Fruit fly (Drosophila melanogaster) whole organism, embryonic: Measurements from ENCODE around the gene Lon.

Experiments used
- Abd-B ChIP-seq: fragments of 200-800 bp; sonication (Bioruptor generic); optimal IDR thresholded peaks from 2 replicates; lab custom pipeline; 2018; ENCODE audit warnings: missing biosample characterization, mild to moderate bottlenecking, missing genetic modification characterization, moderate library complexity
- Atf3 ChIP-seq: fragments of 200-800 bp; sonication (Bioruptor generic); optimal IDR thresholded peaks from 3 replicates; lab custom pipeline; 2016; ENCODE audit warnings: missing biosample characterization, missing genetic modification characterization
- Atf6 ChIP-seq: fragments of 200-800 bp; sonication (Bioruptor generic); IDR thresholded peaks from 2 replicates; pipeline ENCODE4 v1.3.6; 2022; ENCODE audit warnings: missing biosample characterization, missing genetic modification characterization
- Bgb ChIP-seq: fragments of 200-800 bp; sonication (Bioruptor generic); IDR thresholded peaks from 2 replicates; pipeline ENCODE4 v1.3.6; 2022; ENCODE audit warnings: missing biosample characterization, missing genetic modification characterization; ENCODE audit not compliant: partially characterized antibody
- Bteb2 ChIP-seq: fragments of 200-800 bp; sonication (Bioruptor generic); optimal IDR thresholded peaks from 2 replicates; lab custom pipeline; 2016; ENCODE audit warnings: missing biosample characterization, missing genetic modification characterization
- CG10147 ChIP-seq: fragments of 200-800 bp; sonication (Bioruptor generic); optimal IDR thresholded peaks from 2 replicates; lab custom pipeline; 2019; ENCODE audit warnings: missing biosample characterization, mild to moderate bottlenecking, missing genetic modification characterization, moderate library complexity
- CG11504 ChIP-seq: fragments of 200-800 bp; sonication (Bioruptor generic); optimal IDR thresholded peaks from 3 replicates; lab custom pipeline; 2019; ENCODE audit warnings: missing biosample characterization, mild to moderate bottlenecking, missing genetic modification characterization, moderate library complexity
- CG12659 ChIP-seq: fragments of 200-800 bp; sonication (Bioruptor generic); optimal IDR thresholded peaks from 3 replicates; lab custom pipeline; 2017; ENCODE audit warnings: mild to moderate bottlenecking, missing biosample characterization, missing genetic modification reagents, missing genetic modification characterization
- CG13775 ChIP-seq: fragments of 200-800 bp; sonication (Bioruptor generic); optimal IDR thresholded peaks from 3 replicates; lab custom pipeline; 2017; ENCODE audit warnings: missing biosample characterization, mild to moderate bottlenecking, missing genetic modification characterization
- CG2129 ChIP-seq: fragments of 200-800 bp; sonication (Bioruptor generic); IDR thresholded peaks from 2 replicates; pipeline ENCODE4 v1.3.6; 2022; ENCODE audit warnings: missing biosample characterization, missing genetic modification characterization; ENCODE audit not compliant: partially characterized antibody
- CG2202 ChIP-seq: fragments of 200-800 bp; sonication (Bioruptor generic); optimal IDR thresholded peaks from 2 replicates; lab custom pipeline; 2018; ENCODE audit warnings: missing biosample characterization, mild to moderate bottlenecking, missing genetic modification characterization
- CG3163 ChIP-seq: fragments of 200-800 bp; sonication (Bioruptor generic); optimal IDR thresholded peaks from 3 replicates; lab custom pipeline; 2016; ENCODE audit warnings: missing biosample characterization, missing genetic modification characterization
- CG34422 ChIP-seq: fragments of 200-800 bp; sonication (Bioruptor generic); IDR thresholded peaks from 3 replicates; pipeline ENCODE4 v1.3.6; 2022; ENCODE audit warnings: missing biosample characterization, missing genetic modification characterization
- CG4328 ChIP-seq: fragments of 200-800 bp; sonication (Bioruptor generic); optimal IDR thresholded peaks from 3 replicates; lab custom pipeline; 2017; ENCODE audit warnings: missing biosample characterization, missing genetic modification reagents, missing genetic modification characterization
- CG4404 ChIP-seq: fragments of 200-800 bp; sonication (Bioruptor generic); IDR thresholded peaks from 2 replicates; pipeline ENCODE4 v1.3.6; 2022; ENCODE audit warnings: missing biosample characterization, missing genetic modification characterization
- CG4424 ChIP-seq: fragments of 200-800 bp; sonication (Bioruptor generic); optimal IDR thresholded peaks from 3 replicates; lab custom pipeline; 2016; ENCODE audit warnings: missing biosample characterization, missing genetic modification characterization
- CG6254 ChIP-seq: fragments of 200-800 bp; sonication (Bioruptor generic); optimal IDR thresholded peaks from 3 replicates; lab custom pipeline; 2017; ENCODE audit warnings: mild to moderate bottlenecking, missing biosample characterization, missing genetic modification reagents, missing genetic modification characterization
- CG6765 ChIP-seq: fragments of 200-800 bp; sonication (Bioruptor generic); optimal IDR thresholded peaks from 3 replicates; lab custom pipeline; 2017; ENCODE audit warnings: missing biosample characterization, mild to moderate bottlenecking, missing genetic modification characterization
- CG7786 ChIP-seq: fragments of 200-800 bp; sonication (Bioruptor generic); optimal IDR thresholded peaks from 2 replicates; lab custom pipeline; 2016; ENCODE audit warnings: missing biosample characterization, missing genetic modification characterization
- Deaf1 ChIP-seq: fragments of 200-800 bp; optimal IDR thresholded peaks from 3 replicates; lab custom pipeline; 2019; ENCODE audit warnings: missing biosample characterization, mild to moderate bottlenecking, missing genetic modification characterization, moderate library complexity
- Doc3 ChIP-seq: fragments of 200-800 bp; sonication (Bioruptor generic); IDR thresholded peaks from 3 replicates; pipeline ENCODE4 v1.3.6; 2022; ENCODE audit warnings: missing biosample characterization, missing genetic modification characterization; ENCODE audit not compliant: partially characterized antibody
- H2.0 ChIP-seq: fragments of 200-800 bp; sonication (Bioruptor generic); IDR thresholded peaks from 2 replicates; pipeline ENCODE4 v1.3.6; 2022; ENCODE audit warnings: missing biosample characterization, missing genetic modification characterization
- Hr51 ChIP-seq, 2 experiments: fragments of 200-800 bp; sonication (Bioruptor generic); optimal IDR thresholded peaks; 2 replicates in 1 of 2; 3 replicates in 1 of 2; lab custom pipeline; 2016 to 2018; ENCODE audit warnings: missing biosample characterization in 2 of 2, missing genetic modification characterization in 2 of 2, mild to moderate bottlenecking in 1 of 2, moderate library complexity in 1 of 2
- Max ChIP-seq: fragments of 200-800 bp; sonication (Bioruptor generic); optimal IDR thresholded peaks from 2 replicates; lab custom pipeline; 2016; ENCODE audit warnings: missing biosample characterization, mild to moderate bottlenecking, missing genetic modification characterization
- Rfx ChIP-seq: fragments of 200-800 bp; sonication (Bioruptor generic); IDR thresholded peaks from 2 replicates; pipeline ENCODE4 v1.3.6; 2022; ENCODE audit warnings: missing biosample characterization, missing genetic modification characterization
- Xbp1 ChIP-seq: fragments of 200-800 bp; sonication (Bioruptor generic); optimal IDR thresholded peaks from 3 replicates; lab custom pipeline; 2016; ENCODE audit warnings: missing biosample characterization, mild to moderate bottlenecking, missing genetic modification characterization
- amos ChIP-seq: fragments of 200-800 bp; sonication (Bioruptor generic); IDR thresholded peaks from 2 replicates; pipeline ENCODE4 v1.3.6; 2022; ENCODE audit warnings: missing biosample characterization, missing genetic modification characterization; ENCODE audit not compliant: partially characterized antibody
- ash1 ChIP-seq: fragments of 200-800 bp; sonication (Bioruptor generic); optimal IDR thresholded peaks from 2 replicates; lab custom pipeline; 2018; ENCODE audit warnings: missing biosample characterization, mild to moderate bottlenecking, missing genetic modification characterization
- az2 ChIP-seq: fragments of 200-800 bp; sonication (Bioruptor generic); optimal IDR thresholded peaks from 3 replicates; lab custom pipeline; 2016; ENCODE audit warnings: missing biosample characterization, missing genetic modification characterization
- chif ChIP-seq, 2 experiments: fragments of 200-800 bp; sonication (Bioruptor generic); optimal IDR thresholded peaks; 3 replicates each; lab custom pipeline; 2016; ENCODE audit warnings: missing biosample characterization in 2 of 2, missing genetic modification characterization in 2 of 2
- corto ChIP-seq: fragments of 200-800 bp; sonication (Bioruptor generic); optimal IDR thresholded peaks from 2 replicates; lab custom pipeline; 2016; ENCODE audit warnings: missing biosample characterization, mild to moderate bottlenecking, missing genetic modification characterization, moderate library complexity
- dysf ChIP-seq: fragments of 200-800 bp; sonication (Bioruptor generic); IDR thresholded peaks from 3 replicates; pipeline ENCODE4 v1.3.6; 2022; ENCODE audit warnings: missing biosample characterization, missing genetic modification characterization
- en ChIP-seq: fragments of 200-800 bp; sonication (Bioruptor generic); optimal IDR thresholded peaks from 2 replicates; lab custom pipeline; 2016; ENCODE audit warnings: missing biosample characterization, missing genetic modification characterization
- fd102C ChIP-seq: fragments of 200-800 bp; sonication (Bioruptor generic); optimal IDR thresholded peaks from 2 replicates; lab custom pipeline; 2018; ENCODE audit warnings: missing biosample characterization, mild to moderate bottlenecking, missing genetic modification characterization, moderate library complexity
- gcm ChIP-seq: fragments of 200-800 bp; sonication (Bioruptor generic); optimal IDR thresholded peaks from 2 replicates; lab custom pipeline; 2019; ENCODE audit warnings: missing biosample characterization, mild to moderate bottlenecking, missing genetic modification characterization, moderate library complexity
- gsb-n ChIP-seq: fragments of 200-800 bp; sonication (Bioruptor generic); optimal IDR thresholded peaks from 3 replicates; lab custom pipeline; 2018; ENCODE audit warnings: missing biosample characterization, mild to moderate bottlenecking, missing genetic modification characterization
- jigr1 ChIP-seq: fragments of 200-800 bp; sonication (Bioruptor generic); IDR thresholded peaks from 3 replicates; pipeline ENCODE4 v1.3.6; 2022; ENCODE audit warnings: missing biosample characterization, missing genetic modification characterization
- kay ChIP-seq: fragments of 200-800 bp; sonication (Bioruptor generic); optimal IDR thresholded peaks from 2 replicates; lab custom pipeline; 2016; ENCODE audit warnings: missing biosample characterization, missing genetic modification characterization
- maf-S ChIP-seq: fragments of 200-800 bp; sonication (Bioruptor generic); optimal IDR thresholded peaks from 2 replicates; lab custom pipeline; 2016; ENCODE audit warnings: missing biosample characterization, missing genetic modification characterization
- peb ChIP-seq: fragments of 200-800 bp; sonication (Bioruptor generic); IDR thresholded peaks from 2 replicates; pipeline ENCODE4 v1.3.6; 2022; ENCODE audit warnings: missing biosample characterization, missing genetic modification characterization
- pfk ChIP-seq: fragments of 200-800 bp; sonication (Bioruptor generic); optimal IDR thresholded peaks from 2 replicates; lab custom pipeline; 2018; ENCODE audit warnings: missing biosample characterization, mild to moderate bottlenecking, missing genetic modification characterization, moderate library complexity
- pita ChIP-seq: fragments of 200-800 bp; sonication (Bioruptor generic); optimal IDR thresholded peaks from 2 replicates; lab custom pipeline; 2017; ENCODE audit warnings: missing biosample characterization, mild to moderate bottlenecking, missing genetic modification characterization
- prd ChIP-seq, 3 experiments: fragments of >200 bp in 2 of 3; fragments of 200-800 bp in 1 of 3; sonication (Bioruptor generic) in 1 of 3; optimal IDR thresholded peaks in 2 of 3; IDR thresholded peaks in 1 of 3; 2 replicates in 2 of 3; 3 replicates in 1 of 3; pipeline versions ENCODE4 v1.3.6 to Lab custom; 2017 to 2022; ENCODE audit warnings: missing biosample characterization in 1 of 3, missing genetic modification characterization in 1 of 3
- pzg ChIP-seq: fragments of 200-800 bp; sonication (Bioruptor generic); optimal IDR thresholded peaks from 3 replicates; lab custom pipeline; 2018; ENCODE audit warnings: missing biosample characterization, mild to moderate bottlenecking, missing genetic modification characterization, moderate library complexity
- sd ChIP-seq: fragments of 200-800 bp; sonication (Bioruptor generic); optimal IDR thresholded peaks from 3 replicates; lab custom pipeline; 2018; ENCODE audit warnings: missing biosample characterization, mild to moderate bottlenecking, missing genetic modification characterization, moderate library complexity
- slbo ChIP-seq: fragments of 200-800 bp; sonication (Bioruptor generic); IDR thresholded peaks from 2 replicates; pipeline ENCODE4 v1.3.6; 2022; ENCODE audit warnings: missing biosample characterization, missing genetic modification characterization
- trh ChIP-seq: fragments of 200-800 bp; sonication (Bioruptor generic); optimal IDR thresholded peaks from 2 replicates; lab custom pipeline; 2016; ENCODE audit warnings: missing biosample characterization, missing genetic modification characterization
- ttk ChIP-seq: fragments of 200-800 bp; sonication (Bioruptor generic); IDR thresholded peaks from 2 replicates; pipeline ENCODE4 v2.1.2; 2022; ENCODE audit warnings: missing biosample characterization, missing genetic modification characterization
- wek ChIP-seq: fragments of 200-800 bp; sonication (Bioruptor generic); optimal IDR thresholded peaks from 3 replicates; lab custom pipeline; 2018; ENCODE audit warnings: missing biosample characterization, mild to moderate bottlenecking, missing genetic modification characterization, moderate library complexity
- zfh1 ChIP-seq: fragments of 200-800 bp; sonication (Bioruptor generic); IDR thresholded peaks from 3 replicates; pipeline ENCODE4 v1.3.6; 2022; ENCODE audit warnings: missing biosample characterization, missing genetic modification characterization

Gene Lon

DNA sequence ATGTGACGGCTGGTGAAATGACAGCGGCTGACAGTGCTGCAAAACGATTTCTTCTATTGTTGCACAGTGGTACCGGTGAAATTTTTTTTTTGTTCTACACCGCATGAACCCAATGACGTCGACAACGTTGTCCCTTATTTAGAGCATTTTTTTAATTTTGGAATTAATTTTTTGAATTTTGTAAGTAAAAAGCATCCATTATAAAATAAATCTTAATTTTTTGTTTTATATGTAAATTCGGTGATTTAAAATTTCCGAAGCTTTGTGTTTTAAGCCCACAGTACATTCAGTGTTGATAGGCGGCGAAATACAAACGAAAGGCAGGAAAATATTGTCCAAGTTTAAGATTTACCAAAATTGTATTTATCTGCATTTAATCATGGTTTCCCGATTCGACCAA, at the start of gene Lon, which contains the start of gene PIG-F (continued):
- TF ChIP-seq wek (GFP tag; lab: Kevin White, UChicago), result peak; percentile 87
- peak; percentile 99 for TF ChIP-seq CG10147 (GFP tag; lab: Kevin White, UChicago)
- TF ChIP-seq zfh1, result peak; percentile 99
- peak; percentile 99 for TF ChIP-seq gcm
- peak; percentile 98 for TF ChIP-seq maf-S (GFP tag; lab: Kevin White, UChicago)
- peak; percentile 96 for TF ChIP-seq en (GFP tag; lab: Kevin White, UChicago)
- TF ChIP-seq prd (optimal IDR thresholded peaks at IDR 0.05; lab: Kevin White, UChicago), result no peak
- peak; percentile 99 for TF ChIP-seq prd (GFP tag; IDR thresholded peaks at IDR 0.05; lab: Robert Waterston, UW)
- peak; percentile 97 for TF ChIP-seq CG7786 (GFP tag; lab: Kevin White, UChicago)
- peak; percentile 99 for TF ChIP-seq CG4328 (GFP tag; lab: Kevin White, UChicago)
- TF ChIP-seq corto (GFP tag; lab: Kevin White, UChicago), result peak; percentile 96
- peak; percentile 99 for TF ChIP-seq CG4404 (GFP tag; lab: Robert Waterston, UW)
- TF ChIP-seq Hr51 (GFP tag; optimal IDR thresholded peaks at IDR 0.05; lab: Kevin White, UChicago), result peak; percentile 99
- no peak; the same call in 2 of the 3 replicates for TF ChIP-seq Doc3 (GFP tag; lab: Robert Waterston, UW)
- TF ChIP-seq Deaf1 (tag; lab: Kevin White, UChicago), result peak; percentile 88
- TF ChIP-seq CG2202, result peak; percentile 99
- TF ChIP-seq CG2129, result no peak
- peak; percentile 99 for TF ChIP-seq Abd-B (GFP tag; lab: Kevin White, UChicago)
- TF ChIP-seq chif (GFP tag; optimal IDR thresholded peaks at IDR 0.05; lab: Kevin White, UChicago), result peak; percentile 98 to 99
- TF ChIP-seq Atf3, result peak; percentile 98
- peak; percentile 98 for TF ChIP-seq kay (GFP tag; lab: Kevin White, UChicago)
- peak; percentile 99 for TF ChIP-seq Rfx (GFP tag; lab: Robert Waterston, UW)
- TF ChIP-seq Xbp1 (GFP tag; lab: Kevin White, UChicago), result peak; percentile 99
- TF ChIP-seq gsb-n (tag; lab: Kevin White, UChicago), result peak; percentile 99
- TF ChIP-seq Bteb2 (GFP tag; lab: Kevin White, UChicago), result peak; percentile 97
- peak; percentile 97 for TF ChIP-seq CG6254 (GFP tag; lab: Kevin White, UChicago)
- TF ChIP-seq sd, result no peak
- peak; percentile 98 for TF ChIP-seq Atf6 (GFP tag; lab: Robert Waterston, UW)
- peak; percentile 96 for TF ChIP-seq H2.0
- peak; percentile 100 for TF ChIP-seq CG12659 (GFP tag; lab: Kevin White, UChicago)
- TF ChIP-seq trh (GFP tag; lab: Kevin White, UChicago), result peak; percentile 98
- peak; percentile 100 for TF ChIP-seq CG13775 (GFP tag; lab: Kevin White, UChicago)
- peak; percentile 47 for TF ChIP-seq amos (GFP tag; lab: Robert Waterston, UW)
- TF ChIP-seq pzg (GFP tag; lab: Kevin White, UChicago), result peak; percentile 41
- TF ChIP-seq Bgb (GFP tag; lab: Robert Waterston, UW), result peak; percentile 63
- peak; percentile 100 for TF ChIP-seq az2 (GFP tag; lab: Kevin White, UChicago)
- TF ChIP-seq CG4424 (GFP tag; lab: Kevin White, UChicago), result peak; percentile 100
- TF ChIP-seq CG6765, result peak; percentile 98
- TF ChIP-seq Max (GFP tag; lab: Kevin White, UChicago), result peak; percentile 100
- TF ChIP-seq dysf (GFP tag; lab: Robert Waterston, UW), result peak; percentile 99
- TF ChIP-seq CG11504 (tag; lab: Kevin White, UChicago), result peak; percentile 98
- TF ChIP-seq jigr1 (GFP tag; lab: Robert Waterston, UW), result peak; percentile 97
- peak; percentile 99 for TF ChIP-seq CG34422
- peak; percentile 85 for TF ChIP-seq CG3163 (GFP tag; lab: Kevin White, UChicago)
- TF ChIP-seq ttk (GFP tag; lab: Robert Waterston, UW), result peak; percentile 98
- TF ChIP-seq pfk (GFP tag; lab: Kevin White, UChicago), result peak; percentile 77
- TF ChIP-seq fd102C (GFP tag; lab: Kevin White, UChicago), result peak; percentile 94
- peak; percentile 98 for TF ChIP-seq peb (GFP tag; lab: Robert Waterston, UW)
- no peak for TF ChIP-seq pita (GFP tag; lab: Kevin White, UChicago)
- peak; percentile 99 for TF ChIP-seq slbo (GFP tag; lab: Robert Waterston, UW)
- peak; percentile 70 for TF ChIP-seq ash1 (GFP tag; lab: Kevin White, UChicago)
